Fruit fly (Drosophila melanogaster) whole organism, embryonic: ENCODE measurements around the gene SclA.

ENCODE experiments used
- Adf1 ChIP-seq: fragments of 200-800 bp; sonication (Bioruptor generic); IDR thresholded peaks from 2 replicates; pipeline ENCODE4 v1.3.6; 2022; ENCODE audit warnings: missing biosample characterization, missing genetic modification characterization
- Atf-2 ChIP-seq: fragments of 200-800 bp; sonication (Bioruptor generic); optimal IDR thresholded peaks from 2 replicates; lab custom pipeline; 2016; ENCODE audit warnings: missing biosample characterization, missing genetic modification characterization
- C15 ChIP-seq: fragments of 200-800 bp; sonication (Bioruptor generic); IDR thresholded peaks from 3 replicates; pipeline ENCODE4 v1.3.6; 2022; ENCODE audit warnings: missing biosample characterization, missing genetic modification characterization
- CG10209 ChIP-seq: fragments of 200-800 bp; sonication (Bioruptor generic); optimal IDR thresholded peaks from 3 replicates; lab custom pipeline; 2017; ENCODE audit warnings: missing biosample characterization, mild to moderate bottlenecking, missing genetic modification characterization, missing genetic modification reagents
- CG10431 ChIP-seq: fragments of 200-800 bp; sonication (Bioruptor generic); optimal IDR thresholded peaks from 3 replicates; lab custom pipeline; 2018; ENCODE audit warnings: missing biosample characterization, mild to moderate bottlenecking, missing genetic modification characterization
- CG11723 ChIP-seq: fragments of 200-800 bp; sonication (Bioruptor generic); optimal IDR thresholded peaks from 2 replicates; lab custom pipeline; 2017; ENCODE audit warnings: missing biosample characterization, mild to moderate bottlenecking, missing genetic modification characterization
- CG12219 ChIP-seq: fragments of 200-800 bp; sonication (Bioruptor generic); optimal IDR thresholded peaks from 3 replicates; lab custom pipeline; 2018; ENCODE audit warnings: missing biosample characterization, mild to moderate bottlenecking, missing genetic modification characterization
- CG13424 ChIP-seq: fragments of 200-800 bp; sonication (Bioruptor generic); optimal IDR thresholded peaks from 2 replicates; lab custom pipeline; 2019; ENCODE audit warnings: missing biosample characterization, mild to moderate bottlenecking, missing genetic modification characterization, moderate library complexity
- CG14014 ChIP-seq: fragments of 200-800 bp; sonication (Bioruptor generic); IDR thresholded peaks from 2 replicates; pipeline ENCODE4 v1.3.6; 2022; ENCODE audit warnings: missing biosample characterization, missing genetic modification characterization
- CG14441 ChIP-seq: fragments of 200-800 bp; sonication (Bioruptor generic); IDR thresholded peaks from 2 replicates; pipeline ENCODE4 v1.3.6; 2022; ENCODE audit warnings: missing biosample characterization, missing genetic modification characterization
- CG14710 ChIP-seq: fragments of 200-800 bp; sonication (Bioruptor generic); optimal IDR thresholded peaks from 3 replicates; lab custom pipeline; 2019; ENCODE audit warnings: missing biosample characterization, mild to moderate bottlenecking, missing genetic modification characterization, moderate library complexity
- CG15514 ChIP-seq: fragments of 200-800 bp; sonication (Bioruptor generic); optimal IDR thresholded peaks from 3 replicates; lab custom pipeline; 2017; ENCODE audit warnings: missing biosample characterization, missing genetic modification characterization, mild to moderate bottlenecking, moderate library complexity, missing genetic modification reagents
- CG17802 ChIP-seq: fragments of 200-800 bp; sonication (Bioruptor generic); optimal IDR thresholded peaks from 2 replicates; lab custom pipeline; 2018; ENCODE audit warnings: missing biosample characterization, mild to moderate bottlenecking, missing genetic modification characterization, moderate library complexity
- CG17912 ChIP-seq: fragments of 200-800 bp; sonication (Bioruptor generic); optimal IDR thresholded peaks from 2 replicates; lab custom pipeline; 2018; ENCODE audit warnings: missing biosample characterization, mild to moderate bottlenecking, missing genetic modification characterization
- CG31224 ChIP-seq: fragments of 200-800 bp; sonication (Bioruptor generic); IDR thresholded peaks from 2 replicates; pipeline ENCODE4 v1.3.6; 2022; ENCODE audit warnings: missing biosample characterization, missing genetic modification characterization
- CG3838 ChIP-seq: fragments of 200-800 bp; sonication (Bioruptor generic); optimal IDR thresholded peaks from 3 replicates; lab custom pipeline; 2016; ENCODE audit warnings: missing biosample characterization, missing genetic modification characterization
- CG4617 ChIP-seq: fragments of 200-800 bp; sonication (Bioruptor generic); optimal IDR thresholded peaks from 3 replicates; lab custom pipeline; 2016; ENCODE audit warnings: missing biosample characterization, missing genetic modification characterization, borderline replicate concordance
- CG5245 ChIP-seq: fragments of 200-800 bp; sonication (Bioruptor generic); optimal IDR thresholded peaks from 3 replicates; lab custom pipeline; 2016; ENCODE audit warnings: missing biosample characterization, missing genetic modification characterization
- CG6175 ChIP-seq: fragments of 200-800 bp; sonication (Bioruptor generic); IDR thresholded peaks from 3 replicates; pipeline ENCODE4 v1.3.6; 2022; ENCODE audit warnings: missing biosample characterization, missing genetic modification characterization
- CG8388 ChIP-seq: fragments of 200-800 bp; sonication (Bioruptor generic); optimal IDR thresholded peaks from 2 replicates; lab custom pipeline; 2019; ENCODE audit warnings: missing biosample characterization, mild to moderate bottlenecking, missing genetic modification characterization, moderate library complexity
- D ChIP-seq, 2 experiments: fragments of 200-800 bp in 1 of 2; fragments of >200 bp in 1 of 2; sonication (Bioruptor generic) in 1 of 2; optimal IDR thresholded peaks; 2 replicates in 1 of 2; 3 replicates in 1 of 2; lab custom pipeline; 2017; ENCODE audit warnings: mild to moderate bottlenecking in 1 of 2, missing biosample characterization in 1 of 2, missing genetic modification characterization in 1 of 2, missing genetic modification reagents in 1 of 2
- D19A ChIP-seq: fragments of 200-800 bp; optimal IDR thresholded peaks from 3 replicates; lab custom pipeline; 2019; ENCODE audit warnings: missing biosample characterization, mild to moderate bottlenecking, missing genetic modification characterization, moderate library complexity
- ERR ChIP-seq: fragments of 200-800 bp; sonication (Bioruptor generic); optimal IDR thresholded peaks from 2 replicates; lab custom pipeline; 2016; ENCODE audit warnings: missing biosample characterization, missing genetic modification characterization
- Gsc ChIP-seq: fragments of 200-800 bp; sonication (Bioruptor generic); IDR thresholded peaks from 2 replicates; pipeline ENCODE4 v1.3.6; 2022; ENCODE audit warnings: missing biosample characterization, missing genetic modification characterization
- Hmx ChIP-seq: fragments of 200-800 bp; sonication (Bioruptor generic); optimal IDR thresholded peaks from 2 replicates; lab custom pipeline; 2016; ENCODE audit warnings: missing biosample characterization, missing genetic modification characterization
- Jarid2 ChIP-seq: fragments of 200-800 bp; sonication (Bioruptor generic); optimal IDR thresholded peaks from 3 replicates; lab custom pipeline; 2017; ENCODE audit warnings: mild to moderate bottlenecking, missing biosample characterization, missing genetic modification reagents, missing genetic modification characterization
- NC2α ChIP-seq: fragments of 200-800 bp; sonication (Bioruptor generic); optimal IDR thresholded peaks from 2 replicates; lab custom pipeline; 2016; ENCODE audit warnings: missing biosample characterization, missing genetic modification characterization
- Optix ChIP-seq: fragments of 200-800 bp; sonication (Bioruptor generic); IDR thresholded peaks from 3 replicates; pipeline ENCODE4 v1.3.6; 2022; ENCODE audit warnings: missing biosample characterization, missing genetic modification characterization
- Six4 ChIP-seq: fragments of 200-800 bp; sonication (Bioruptor generic); optimal IDR thresholded peaks from 2 replicates; lab custom pipeline; 2016; ENCODE audit warnings: missing biosample characterization, missing genetic modification characterization
- Ssrp ChIP-seq: fragments of 200-800 bp; sonication (Bioruptor generic); optimal IDR thresholded peaks from 2 replicates; lab custom pipeline; 2018; ENCODE audit warnings: missing biosample characterization, mild to moderate bottlenecking, missing genetic modification characterization, moderate library complexity
- ato ChIP-seq: fragments of 200-800 bp; sonication (Bioruptor generic); IDR thresholded peaks from 2 replicates; pipeline ENCODE4 v1.3.6; 2022; ENCODE audit warnings: missing biosample characterization, missing genetic modification characterization; ENCODE audit not compliant: partially characterized antibody
- chm ChIP-seq: fragments of 200-800 bp; sonication (Bioruptor generic); IDR thresholded peaks from 2 replicates; pipeline ENCODE4 v1.3.6; 2022; ENCODE audit warnings: missing biosample characterization, missing genetic modification characterization
- ci ChIP-seq: fragments of 200-800 bp; sonication (Bioruptor generic); IDR thresholded peaks from 3 replicates; pipeline ENCODE4 v1.3.6; 2022; ENCODE audit warnings: missing biosample characterization, missing genetic modification characterization
- crc ChIP-seq: fragments of 200-800 bp; sonication (Bioruptor generic); optimal IDR thresholded peaks from 2 replicates; lab custom pipeline; 2016; ENCODE audit warnings: missing biosample characterization, missing genetic modification characterization
- croc ChIP-seq: fragments of 200-800 bp; sonication (Bioruptor generic); conservative IDR thresholded peaks from 3 replicates; pipeline ENCODE4 v1.3.6; 2022; ENCODE audit warnings: missing biosample characterization, missing genetic modification characterization
- dm ChIP-seq: fragments of 200-800 bp; sonication (Bioruptor generic); optimal IDR thresholded peaks from 3 replicates; lab custom pipeline; 2016; ENCODE audit warnings: missing biosample characterization, missing genetic modification characterization
- fru ChIP-seq: fragments of >200 bp; optimal IDR thresholded peaks from 2 replicates; lab custom pipeline; 2017
- gce ChIP-seq: fragments of 200-800 bp; sonication (Bioruptor generic); IDR thresholded peaks from 3 replicates; pipeline ENCODE4 v1.3.6; 2022; ENCODE audit warnings: missing biosample characterization, missing genetic modification characterization
- hth ChIP-seq: fragments of >200 bp; optimal IDR thresholded peaks from 2 replicates; lab custom pipeline; 2017; ENCODE audit warnings: inconsistent platforms
- maf-S ChIP-seq: fragments of 200-800 bp; sonication (Bioruptor generic); optimal IDR thresholded peaks from 2 replicates; lab custom pipeline; 2016; ENCODE audit warnings: missing biosample characterization, missing genetic modification characterization
- mld ChIP-seq: fragments of 200-800 bp; sonication (Bioruptor generic); IDR thresholded peaks from 3 replicates; pipeline ENCODE4 v1.3.6; 2022; ENCODE audit warnings: missing biosample characterization, missing genetic modification characterization; ENCODE audit not compliant: partially characterized antibody
- nerfin-1 ChIP-seq: fragments of 200-800 bp; sonication (Bioruptor generic); optimal IDR thresholded peaks from 3 replicates; lab custom pipeline; 2019; ENCODE audit warnings: missing biosample characterization, mild to moderate bottlenecking, missing genetic modification characterization, moderate library complexity
- odd ChIP-seq: fragments of 200-800 bp; sonication (Bioruptor generic); optimal IDR thresholded peaks from 2 replicates; lab custom pipeline; 2017; ENCODE audit warnings: missing biosample characterization, mild to moderate bottlenecking, missing genetic modification characterization
- org-1 ChIP-seq: fragments of 200-800 bp; sonication (Bioruptor generic); optimal IDR thresholded peaks from 2 replicates; lab custom pipeline; 2017; ENCODE audit warnings: missing biosample characterization, missing genetic modification characterization
- p53 ChIP-seq: fragments of 200-800 bp; sonication (Bioruptor generic); optimal IDR thresholded peaks from 2 replicates; lab custom pipeline; 2016; ENCODE audit warnings: missing biosample characterization, missing genetic modification characterization
- pzg ChIP-seq: fragments of 200-800 bp; sonication (Bioruptor generic); optimal IDR thresholded peaks from 3 replicates; lab custom pipeline; 2018; ENCODE audit warnings: missing biosample characterization, mild to moderate bottlenecking, missing genetic modification characterization, moderate library complexity
- sens ChIP-seq: fragments of 200-800 bp; sonication (Bioruptor generic); peaks from one replicate; lab custom pipeline; 2016; ENCODE audit warnings: missing biosample characterization, missing genetic modification characterization
- sna ChIP-seq: fragments of 200-800 bp; sonication (Bioruptor generic); IDR thresholded peaks from 2 replicates; pipeline ENCODE4 v1.3.6; 2022; ENCODE audit warnings: missing biosample characterization, missing genetic modification characterization; ENCODE audit not compliant: partially characterized antibody
- wdn ChIP-seq: fragments of 200-800 bp; sonication (Bioruptor generic); IDR thresholded peaks from 2 replicates; pipeline ENCODE4 v1.3.6; 2022; ENCODE audit warnings: missing biosample characterization, missing genetic modification characterization
- wor ChIP-seq: fragments of 200-800 bp; sonication (Bioruptor generic); IDR thresholded peaks from 2 replicates; pipeline ENCODE4 v1.3.6; 2022; ENCODE audit warnings: missing biosample characterization, missing genetic modification characterization
- zfh1 ChIP-seq: fragments of 200-800 bp; sonication (Bioruptor generic); IDR thresholded peaks from 3 replicates; pipeline ENCODE4 v1.3.6; 2022; ENCODE audit warnings: missing biosample characterization, missing genetic modification characterization

Gene SclA

dm6 chr2L:16826872-16827506 lies 10.8 kb upstream of the SclA start, which contains the start of gene AspRS-m (continued):
- TF ChIP-seq Hmx (GFP tag; lab: Kevin White, UChicago) (no peak), p53 (GFP tag; lab: Kevin White, UChicago) (no peak), odd (GFP tag; lab: Kevin White, UChicago) (no peak), CG13424 (tag; lab: Kevin White, UChicago) (peak; percentile 42), CG6175 (GFP tag; lab: Robert Waterston, UW) (no peak), Ssrp (tag; lab: Kevin White, UChicago) (no peak), fru (lab: Kevin White, UChicago) (no peak), CG14441 (GFP tag; lab: Robert Waterston, UW) (no peak), CG17802 (no peak), CG11723 (GFP tag; lab: Kevin White, UChicago) (no peak), NC2α (GFP tag; lab: Kevin White, UChicago) (no peak), Atf-2 (GFP tag; lab: Kevin White, UChicago) (no peak), wor (GFP tag; lab: Robert Waterston, UW) (no peak), crc (GFP tag; lab: Kevin White, UChicago) (no peak), Six4 (no peak), hth (no peak), maf-S (GFP tag; lab: Kevin White, UChicago) (no peak), dm (GFP tag; lab: Kevin White, UChicago) (peak; percentile 1), CG14014 (GFP tag; lab: Robert Waterston, UW) (no peak), ERR (no peak), D19A (no peak), sens (no peak), chm (GFP tag; lab: Robert Waterston, UW) (no peak), CG15514 (GFP tag; lab: Kevin White, UChicago) (no peak), wdn (no peak), CG5245 (GFP tag; lab: Kevin White, UChicago) (no peak), C15 (GFP tag; lab: Robert Waterston, UW) (no peak), ci (GFP tag; lab: Robert Waterston, UW) (no peak), CG17912 (GFP tag; lab: Kevin White, UChicago) (no peak), croc (GFP tag; lab: Robert Waterston, UW) (no peak), CG14710 (tag; lab: Kevin White, UChicago) (peak; percentile 64), CG10431 (no peak), CG12219 (GFP tag; lab: Kevin White, UChicago) (no peak), CG4617 (peak; percentile 33), mld (peak; percentile 68; the same call in 2 of the 3 replicates), sna (GFP tag; lab: Robert Waterston, UW) (peak; percentile 84), CG3838 (GFP tag; lab: Kevin White, UChicago) (no peak), pzg (peak; percentile 44), ato (GFP tag; lab: Robert Waterston, UW) (peak; percentile 73), Jarid2 (GFP tag; lab: Kevin White, UChicago) (no peak), D (optimal IDR thresholded peaks at IDR 0.05; lab: Kevin White, UChicago) (no peak), D (GFP tag; optimal IDR thresholded peaks at IDR 0.05; lab: Kevin White, UChicago) (no peak), zfh1 (no peak), org-1 (no peak), Gsc (GFP tag; lab: Robert Waterston, UW) (no peak), CG10209 (GFP tag; lab: Kevin White, UChicago) (no peak), Optix (no peak), Adf1 (peak; percentile 40), CG8388 (no peak), CG31224 (GFP tag; lab: Robert Waterston, UW) (no peak), gce (GFP tag; lab: Robert Waterston, UW) (no peak), nerfin-1 (tag; lab: Kevin White, UChicago) (peak; percentile 72)
